Worm (Caenorhabditis elegans): ENCODE results near the gene F58F12.1.

F58F12.1 gene

ce11 chrII:6383183-6383695 lies at the start of gene F58F12.1:
F58F12.1 (plus strand) TSS chrII:6383645.
- no peak for TF ChIP-seq ama-1 (optimal IDR thresholded peaks at IDR 0.05)
- peak; percentile 72 for TF ChIP-seq nfya-1 (tag; optimal IDR thresholded peaks at IDR 0.05; ENCODE audit: insufficient read depth)
- TF ChIP-seq ztf-11 (tag; optimal IDR thresholded peaks at IDR 0.05) = no peak
- no peak for TF ChIP-seq ceh-82 (tag; optimal IDR thresholded peaks at IDR 0.05)
- TF ChIP-seq elt-2 (tag; optimal IDR thresholded peaks at IDR 0.05) = peak; percentile 20
- peak; percentile 46 for TF ChIP-seq egl-5 (tag; optimal IDR thresholded peaks at IDR 0.05)
- peak; percentile 8 for TF ChIP-seq pqm-1 (tag; optimal IDR thresholded peaks at IDR 0.05)
- no peak for TF ChIP-seq tbx-2 (tag; optimal IDR thresholded peaks at IDR 0.05)
- peak; percentile 70 for TF ChIP-seq nhr-43 (tag; optimal IDR thresholded peaks at IDR 0.05; ENCODE audit: poor library complexity, severe bottlenecking)
- peak; percentile 56 for TF ChIP-seq hmg-11 (tag; optimal IDR thresholded peaks at IDR 0.05)
- peak; percentile 80 for TF ChIP-seq pha-4 (tag; optimal IDR thresholded peaks at IDR 0.05)
- peak; percentile 11 for TF ChIP-seq lin-39 (tag; optimal IDR thresholded peaks at IDR 0.05)
- peak; percentile 87 for TF ChIP-seq snpc-4 (tag; optimal IDR thresholded peaks at IDR 0.05)
- peak; percentile 94 for TF ChIP-seq lin-15B (tag; optimal IDR thresholded peaks at IDR 0.05)
- peak; percentile 57 for TF ChIP-seq nhr-25 (tag; optimal IDR thresholded peaks at IDR 0.05)
- TF ChIP-seq nhr-67 (tag; optimal IDR thresholded peaks at IDR 0.05) = no peak
- peak; percentile 56 for TF ChIP-seq nhr-23 (tag; optimal IDR thresholded peaks at IDR 0.05)
- no peak for TF ChIP-seq nhr-237 (tag; optimal IDR thresholded peaks at IDR 0.05)
- TF ChIP-seq mml-1 (tag; optimal IDR thresholded peaks at IDR 0.05) = no peak

ce11 chrII:6333887-6334286 lies 49.6 kb upstream of the F58F12.1 start, which contains the start of gene ttc-39B:
ttc-39B (minus strand) TSS chrII:6333987.
- TF ChIP-seq ceh-28 (tag; optimal IDR thresholded peaks at IDR 0.05) = no peak
- TF ChIP-seq pha-4 (tag; optimal IDR thresholded peaks at IDR 0.05) = no peak
- TF ChIP-seq nhr-12 (tag; optimal IDR thresholded peaks at IDR 0.05) = no peak
- no peak for TF ChIP-seq zag-1 (tag; optimal IDR thresholded peaks at IDR 0.05)
- no peak for TF ChIP-seq ztf-4 (tag; optimal IDR thresholded peaks at IDR 0.05)

ce11 chrII:6334745-6335260 lies 48.6 kb upstream of the F58F12.1 start:
- TF ChIP-seq elt-2 (tag; optimal IDR thresholded peaks at IDR 0.05) (peak; percentile 64), hmg-11 (tag; optimal IDR thresholded peaks at IDR 0.05) (no peak), mdl-1 (tag; optimal IDR thresholded peaks at IDR 0.05) (no peak)

- TF ChIP-seq aly-2 (tag; optimal IDR thresholded peaks at IDR 0.05) (no peak), elt-2 (tag; optimal IDR thresholded peaks at IDR 0.05) (peak; percentile 67), nhr-11 (tag; optimal IDR thresholded peaks at IDR 0.05) (peak; percentile 18), pqm-1 (tag; optimal IDR thresholded peaks at IDR 0.05) (peak; percentile 56)
Observed at ce11 chrII:6335358-6335757, 48.1 kb upstream of the F58F12.1 start, which contains the start of gene C32D5.14. C32D5.14 (plus strand) TSS chrII:6335488.

ce11 chrII:6339511-6339910 lies 43.9 kb upstream of the F58F12.1 start:
- TF ChIP-seq elt-2 (tag; optimal IDR thresholded peaks at IDR 0.05) (peak; percentile 51), nhr-12 (tag; optimal IDR thresholded peaks at IDR 0.05) (no peak), pha-4 (tag; optimal IDR thresholded peaks at IDR 0.05) (peak; percentile 44), nhr-23 (tag; optimal IDR thresholded peaks at IDR 0.05) (no peak), pqm-1 (tag; optimal IDR thresholded peaks at IDR 0.05) (peak; percentile 72), elt-3 (tag; optimal IDR thresholded peaks at IDR 0.05) (no peak), lin-15B (tag; optimal IDR thresholded peaks at IDR 0.05) (no peak), ama-1 (optimal IDR thresholded peaks at IDR 0.05) (no peak)

ce11 chrII:6339948-6340347 lies 43.5 kb upstream of the F58F12.1 start, which contains the start of gene C32D5.7:
C32D5.7 (minus strand) TSS chrII:6340048.
- no peak for TF ChIP-seq fos-1 (tag; optimal IDR thresholded peaks at IDR 0.05)
- no peak for TF ChIP-seq nhr-12 (tag; optimal IDR thresholded peaks at IDR 0.05)
- no peak for TF ChIP-seq mml-1 (tag; optimal IDR thresholded peaks at IDR 0.05)
- no peak for TF ChIP-seq ztf-11 (tag; optimal IDR thresholded peaks at IDR 0.05)
- TF ChIP-seq egl-5 (tag; optimal IDR thresholded peaks at IDR 0.05) = no peak
- TF ChIP-seq unc-62 (GFP tag; optimal IDR thresholded peaks at IDR 0.05) = no peak
- no peak for TF ChIP-seq nhr-11 (tag; optimal IDR thresholded peaks at IDR 0.05)
- TF ChIP-seq lin-15B (tag; optimal IDR thresholded peaks at IDR 0.05) = no peak
- no peak for TF ChIP-seq pqm-1 (tag; optimal IDR thresholded peaks at IDR 0.05)
- no peak for TF ChIP-seq lin-39 (tag; optimal IDR thresholded peaks at IDR 0.05)
- TF ChIP-seq elt-1 (tag; optimal IDR thresholded peaks at IDR 0.05) = no peak
- no peak for TF ChIP-seq lsy-12 (tag; optimal IDR thresholded peaks at IDR 0.05)
- no peak for TF ChIP-seq ceh-82 (tag; optimal IDR thresholded peaks at IDR 0.05)
- no peak for TF ChIP-seq egl-27 (tag; optimal IDR thresholded peaks at IDR 0.05)
- no peak for TF ChIP-seq zag-1 (tag; optimal IDR thresholded peaks at IDR 0.05)
- TF ChIP-seq ztf-4 (tag; optimal IDR thresholded peaks at IDR 0.05) = no peak
